Worm (Caenorhabditis elegans) whole organism, L3 larva: ENCODE measurements around the gene ssq-2.

Experiments
- ceh-16 ChIP-seq: sonication (generic microtip); optimal IDR thresholded peaks from 2 replicates; lab custom pipeline; 2017; ENCODE audit warnings: missing biosample characterization, missing genetic modification characterization
- ceh-28 ChIP-seq: fragments of 150-350 bp; optimal IDR thresholded peaks from 2 replicates; lab custom pipeline; 2014; ENCODE audit warnings: missing biosample characterization, missing genetic modification reagents, missing genetic modification characterization
- daf-12 ChIP-seq: fragments of 150-350 bp; optimal IDR thresholded peaks from 2 replicates; lab custom pipeline; 2014; ENCODE audit warnings: missing biosample characterization, missing genetic modification reagents, missing genetic modification characterization
- egl-27 ChIP-seq: sonication (generic microtip); optimal IDR thresholded peaks from 4 replicates; lab custom pipeline; 2017; ENCODE audit warnings: missing biosample characterization, missing genetic modification reagents, missing genetic modification characterization
- eor-1 ChIP-seq, 2 experiments: fragments of 150-350 bp; optimal IDR thresholded peaks; 2 replicates each; lab custom pipeline; 2014 to 2018; ENCODE audit warnings: missing biosample characterization in 2 of 2, missing genetic modification characterization in 2 of 2
- fos-1 ChIP-seq: fragments of 150-350 bp; optimal IDR thresholded peaks from 2 replicates; lab custom pipeline; 2014; ENCODE audit warnings: missing biosample characterization, missing genetic modification characterization
- lin-15B ChIP-seq: fragments of 150-350 bp; optimal IDR thresholded peaks from 2 replicates; lab custom pipeline; 2014; ENCODE audit warnings: missing biosample characterization, missing genetic modification characterization
- mdl-1 ChIP-seq: fragments of 150-350 bp; optimal IDR thresholded peaks from 2 replicates; lab custom pipeline; 2014; ENCODE audit warnings: missing biosample characterization, missing genetic modification characterization
- nfya-1 ChIP-seq: sonication (generic microtip); optimal IDR thresholded peaks from 2 replicates; lab custom pipeline; 2017; ENCODE audit warnings: missing genetic modification characterization, mild to moderate bottlenecking, missing compliant biosample characterization, antibody characterized with exemption, moderate library complexity; ENCODE audit not compliant: insufficient read depth
- nhr-12 ChIP-seq: fragments of 150-350 bp; optimal IDR thresholded peaks from 2 replicates; lab custom pipeline; 2014; ENCODE audit warnings: missing biosample characterization, missing genetic modification characterization
- nhr-237 ChIP-seq: fragments of 150-350 bp; optimal IDR thresholded peaks from 2 replicates; lab custom pipeline; 2014; ENCODE audit warnings: missing biosample characterization, missing genetic modification characterization
- skn-1 ChIP-seq: fragments of 150-350 bp; optimal IDR thresholded peaks from 2 replicates; lab custom pipeline; 2014; ENCODE audit warnings: missing biosample characterization, missing genetic modification characterization

DNA sequence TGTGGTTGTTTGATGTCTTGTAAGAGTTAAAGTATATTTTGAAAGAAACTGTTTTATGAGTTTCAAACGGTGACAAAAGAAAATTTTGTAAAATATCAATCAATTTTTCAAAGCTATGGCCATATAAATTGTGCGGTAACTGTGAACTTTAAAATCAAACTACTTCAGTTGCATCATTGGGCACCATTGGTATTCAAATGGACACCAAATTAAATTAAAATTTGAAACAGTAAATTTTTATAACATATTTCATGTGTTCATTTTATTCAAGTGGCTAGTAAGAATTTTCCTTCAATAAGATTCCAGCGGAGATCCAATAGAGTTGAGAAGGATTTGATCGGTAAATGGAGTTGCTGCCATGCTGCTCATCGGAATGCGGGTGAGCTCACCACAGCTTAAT, 35.4 kb downstream of the ssq-2 start:
- TF ChIP-seq ceh-16 (tag; lab: Kevin White, UChicago) (no peak), nhr-237 (no peak), eor-1 (tag; optimal IDR thresholded peaks at IDR 0.05; lab: Kevin White, UChicago) (no peak), ceh-28 (no peak), nfya-1 (tag; lab: Kevin White, UChicago) (no peak), daf-12 (tag; lab: Kevin White, UChicago) (no peak), egl-27 (tag; lab: Kevin White, UChicago) (no peak), mdl-1 (tag; lab: Kevin White, UChicago) (no peak), lin-15B (tag; lab: Kevin White, UChicago) (no peak), fos-1 (tag; lab: Kevin White, UChicago) (no peak), skn-1 (tag; lab: Kevin White, UChicago) (no peak), nhr-12 (tag; lab: Kevin White, UChicago) (no peak)
